Fruit fly (Drosophila melanogaster): Measurements from ENCODE around the gene CG14089.
A peak's percentile ranks its signal among the peaks of the same experiment; 100 is the strongest.

CG14089 gene

DNA sequence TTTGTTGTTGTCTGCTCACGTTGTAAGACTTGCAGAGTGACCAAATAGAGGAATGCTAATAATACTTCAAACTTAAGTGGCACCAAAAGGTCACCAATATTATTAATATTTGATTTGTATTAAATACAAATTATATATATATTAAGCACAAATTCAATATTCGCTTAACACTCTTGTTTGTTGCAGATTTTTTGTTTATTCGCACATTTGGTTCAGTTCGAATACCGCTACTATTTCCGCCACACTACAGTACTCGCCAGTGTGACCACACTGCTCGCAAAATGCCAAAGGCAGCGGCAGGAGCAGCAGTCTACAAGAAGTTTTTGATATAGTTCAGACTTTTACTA, 16.5 kb downstream of the CG14089 start, which contains the start of gene Max (continued):
- peak; percentile 24 for TF ChIP-seq CG17186 (GFP tag; optimal IDR thresholded peaks at IDR 0.05)
- no peak for TF ChIP-seq jumu (GFP tag; optimal IDR thresholded peaks at IDR 0.05)
- no peak for TF ChIP-seq CG5180 (GFP tag; optimal IDR thresholded peaks at IDR 0.05)
- no peak for TF ChIP-seq CG16863 (GFP tag; optimal IDR thresholded peaks at IDR 0.05)
- TF ChIP-seq Xrp1 (GFP tag; IDR thresholded peaks at IDR 0.05), result peak; percentile 78
- TF ChIP-seq CG4707 (GFP tag; optimal IDR thresholded peaks at IDR 0.05), result no peak
- TF ChIP-seq slou (GFP tag; optimal IDR thresholded peaks at IDR 0.05), result peak; percentile 24
- TF ChIP-seq CG12744 (GFP tag; optimal IDR thresholded peaks at IDR 0.05), result no peak
- TF ChIP-seq gfzf (GFP tag; optimal IDR thresholded peaks at IDR 0.05), result peak; percentile 76
- TF ChIP-seq jigr1 (GFP tag; IDR thresholded peaks at IDR 0.05), result no peak
- peak; percentile 46 for TF ChIP-seq CG34376 (GFP tag; optimal IDR thresholded peaks at IDR 0.05)
- peak; percentile 52 for TF ChIP-seq Fer2 (tag; optimal IDR thresholded peaks at IDR 0.05)
- peak; percentile 84 for TF ChIP-seq slbo (GFP tag; IDR thresholded peaks at IDR 0.05)
- TF ChIP-seq hbn (GFP tag; IDR thresholded peaks at IDR 0.05; ENCODE audit: partially characterized antibody), result no peak
- peak; percentile 77 for TF ChIP-seq grau (tag; optimal IDR thresholded peaks at IDR 0.05)
- TF ChIP-seq ro (GFP tag; IDR thresholded peaks at IDR 0.05), result no peak
- TF ChIP-seq CG12299 (tag; optimal IDR thresholded peaks at IDR 0.05), result peak; percentile 61
- TF ChIP-seq wdn (GFP tag; IDR thresholded peaks at IDR 0.05), result no peak
- no peak for TF ChIP-seq maf-S (GFP tag; optimal IDR thresholded peaks at IDR 0.05)
- peak; percentile 63 for TF ChIP-seq B-H1 (GFP tag; IDR thresholded peaks at IDR 0.05)
- peak; percentile 7 for TF ChIP-seq HLH54F (GFP tag; optimal IDR thresholded peaks at IDR 0.05)
- peak; percentile 67; the same call in 1 of the 3 replicates for TF ChIP-seq ase (GFP tag; IDR thresholded peaks at IDR 0.05)
- TF ChIP-seq psq (GFP tag; optimal IDR thresholded peaks at IDR 0.05), result no peak
- no peak for TF ChIP-seq sima (GFP tag; optimal IDR thresholded peaks at IDR 0.05)
- no peak for TF ChIP-seq shn (GFP tag; optimal IDR thresholded peaks at IDR 0.05)
- peak; percentile 47 for TF ChIP-seq CG12942 (GFP tag; optimal IDR thresholded peaks at IDR 0.05)
- TF ChIP-seq NC2α (GFP tag; optimal IDR thresholded peaks at IDR 0.05), result no peak
- TF ChIP-seq CG6791 (GFP tag; IDR thresholded peaks at IDR 0.05; ENCODE audit: partially characterized antibody), result no peak
- 0 out of 3 replicates have a peak, but pooled peaks have one; percentile 12 for TF ChIP-seq otp (GFP tag; IDR thresholded peaks at IDR 0.05)
- peak; percentile 76 for TF ChIP-seq CG30020 (tag; optimal IDR thresholded peaks at IDR 0.05)
- no peak for TF ChIP-seq CG14860 (GFP tag; IDR thresholded peaks at IDR 0.05; ENCODE audit: partially characterized antibody)
- TF ChIP-seq row (GFP tag; IDR thresholded peaks at IDR 0.05), result peak; percentile 89
- TF ChIP-seq CG7786 (GFP tag; optimal IDR thresholded peaks at IDR 0.05), result no peak
- TF ChIP-seq CG7987 (GFP tag; optimal IDR thresholded peaks at IDR 0.05), result peak; percentile 26
- peak; percentile 58 for TF ChIP-seq CG33557 (GFP tag; optimal IDR thresholded peaks at IDR 0.05)
- TF ChIP-seq CG10274 (GFP tag; optimal IDR thresholded peaks at IDR 0.05), result no peak
- no peak for TF ChIP-seq CG7928 (GFP tag; optimal IDR thresholded peaks at IDR 0.05)
- no peak for TF ChIP-seq Sin3A (optimal IDR thresholded peaks at IDR 0.05)
- no peak for TF ChIP-seq klu (GFP tag; IDR thresholded peaks at IDR 0.05)
- no peak for TF ChIP-seq pho (GFP tag; optimal IDR thresholded peaks at IDR 0.05)
- no peak for TF ChIP-seq zen2 (GFP tag; IDR thresholded peaks at IDR 0.05; ENCODE audit: partially characterized antibody)
- TF ChIP-seq CG1233 (GFP tag; optimal IDR thresholded peaks at IDR 0.05), result peak; percentile 51
- TF ChIP-seq stc (GFP tag; IDR thresholded peaks at IDR 0.05), result peak; percentile 49; the same call in 1 of the 2 replicates
- TF ChIP-seq CG3995 (GFP tag; optimal IDR thresholded peaks at IDR 0.05), result peak; percentile 46
- no peak for TF ChIP-seq Ets97D (GFP tag; optimal IDR thresholded peaks at IDR 0.05)
- no peak for TF ChIP-seq Sox100B (GFP tag; optimal IDR thresholded peaks at IDR 0.05)
- no peak for TF ChIP-seq tx (GFP tag; optimal IDR thresholded peaks at IDR 0.05)
- no peak for TF ChIP-seq Atf3 (GFP tag; optimal IDR thresholded peaks at IDR 0.05)
- TF ChIP-seq BEAF-32 (GFP tag; optimal IDR thresholded peaks at IDR 0.05), result peak; percentile 42
- TF ChIP-seq CG8359 (GFP tag; optimal IDR thresholded peaks at IDR 0.05; ENCODE audit: borderline replicate concordance), result no peak
- TF ChIP-seq CG30403 (GFP tag; optimal IDR thresholded peaks at IDR 0.05), result peak; percentile 66
- TF ChIP-seq caup (GFP tag; optimal IDR thresholded peaks at IDR 0.05; ENCODE audit: severe bottlenecking), result peak; percentile 75
